Fruit fly (Drosophila melanogaster): ENCODE data around the gene Svip.
A peak's percentile ranks its signal among the peaks of the same experiment; 100 is the strongest.

Gene Svip

dm6 chr3L:9345157-9345556 lies 13.6 kb upstream of the Svip start:
- TF ChIP-seq sim (GFP tag; IDR thresholded peaks at IDR 0.05): no peak
- peak; percentile 55 for TF ChIP-seq stwl (tag; optimal IDR thresholded peaks at IDR 0.05)
- TF ChIP-seq ranshi (GFP tag; IDR thresholded peaks at IDR 0.05): no peak
- TF ChIP-seq CG12219 (GFP tag; optimal IDR thresholded peaks at IDR 0.05): no peak

- TF ChIP-seq HLHmδ (GFP tag; optimal IDR thresholded peaks at IDR 0.05) (no peak), Meics (GFP tag; optimal IDR thresholded peaks at IDR 0.05) (peak; percentile 11), NfI (GFP tag; optimal IDR thresholded peaks at IDR 0.05) (peak; percentile 6), Taf1 (GFP tag; IDR thresholded peaks at IDR 0.05) (0 out of 2 replicates have a peak, but pooled peaks have one; percentile 5), CG12659 (GFP tag; optimal IDR thresholded peaks at IDR 0.05) (peak; percentile 16), CG18619 (GFP tag; optimal IDR thresholded peaks at IDR 0.05) (no peak), pita (GFP tag; optimal IDR thresholded peaks at IDR 0.05) (no peak), CG10543 (GFP tag; optimal IDR thresholded peaks at IDR 0.05) (peak; percentile 82), CG8290 (GFP tag; optimal IDR thresholded peaks at IDR 0.05) (no peak), CG8290 (tag; optimal IDR thresholded peaks at IDR 0.05) (peak in 1 of 2 experiments; percentile 46), PHDP (tag; optimal IDR thresholded peaks at IDR 0.05) (peak; percentile 48), CG17568 (GFP tag; optimal IDR thresholded peaks at IDR 0.05) (peak; percentile 64), CG32532 (GFP tag; IDR thresholded peaks at IDR 0.05) (0 out of 2 replicates have a peak, but pooled peaks have one; percentile 42), sima (GFP tag; optimal IDR thresholded peaks at IDR 0.05) (no peak), Deaf1 (tag; optimal IDR thresholded peaks at IDR 0.05) (peak; percentile 91), lilli (GFP tag; optimal IDR thresholded peaks at IDR 0.05) (peak; percentile 38), CG16813 (GFP tag; IDR thresholded peaks at IDR 0.05; ENCODE audit: partially characterized antibody) (no peak), Pdp1 (GFP tag; optimal IDR thresholded peaks at IDR 0.05) (peak in 1 of 2 experiments; percentile 1), CG12155 (GFP tag; optimal IDR thresholded peaks at IDR 0.05) (no peak), run (tag; optimal IDR thresholded peaks at IDR 0.05) (no peak), CG11085 (GFP tag; IDR thresholded peaks at IDR 0.05) (no peak), ftz-f1 (GFP tag; optimal IDR thresholded peaks at IDR 0.05) (peak; percentile 49), Oli (tag; optimal IDR thresholded peaks at IDR 0.05) (no peak), Hand (GFP tag; optimal IDR thresholded peaks at IDR 0.05) (no peak), HmgZ (tag; optimal IDR thresholded peaks at IDR 0.05) (peak; percentile 63), Hr39 (optimal IDR thresholded peaks at IDR 0.05) (no peak), tll (GFP tag; optimal IDR thresholded peaks at IDR 0.05) (no peak), CG7786 (GFP tag; optimal IDR thresholded peaks at IDR 0.05) (no peak), CG10267 (tag; optimal IDR thresholded peaks at IDR 0.05) (no peak), CG13296 (GFP tag; optimal IDR thresholded peaks at IDR 0.05) (peak; percentile 29), CG7745 (tag; optimal IDR thresholded peaks at IDR 0.05) (no peak), vvl (GFP tag; IDR thresholded peaks at IDR 0.05) (0 out of 2 replicates have a peak, but pooled peaks have one; percentile 20), CG2678 (tag; optimal IDR thresholded peaks at IDR 0.05) (peak; percentile 8), CG12071 (GFP tag; optimal IDR thresholded peaks at IDR 0.05) (no peak), CG1603 (tag; optimal IDR thresholded peaks at IDR 0.05) (no peak), gsb (GFP tag; IDR thresholded peaks at IDR 0.05) (no peak), kay (GFP tag; optimal IDR thresholded peaks at IDR 0.05) (peak; percentile 36), sisA (GFP tag; IDR thresholded peaks at IDR 0.05) (no peak), CG8944 (GFP tag; optimal IDR thresholded peaks at IDR 0.05) (no peak), Doc2 (GFP tag; IDR thresholded peaks at IDR 0.05) (no peak), dm (GFP tag; optimal IDR thresholded peaks at IDR 0.05) (no peak), CG3163 (GFP tag; optimal IDR thresholded peaks at IDR 0.05) (peak; percentile 5), Eip74EF (GFP tag; optimal IDR thresholded peaks at IDR 0.05) (peak in 1 of 2 experiments; percentile 58), CG11696 (GFP tag; IDR thresholded peaks at IDR 0.05) (no peak), Bgb (GFP tag; IDR thresholded peaks at IDR 0.05; ENCODE audit: partially characterized antibody) (peak; percentile 25; the same call in 1 of the 2 replicates)
Measured at dm6 chr3L:9349314-9349733, 9.5 kb upstream of the Svip start, which contains the start of gene PGRP-LF. Gene PGRP-LF, plus strand, starts transcription at chr3L:9349609.
